Fruit fly (Drosophila melanogaster) whole organism, embryonic: ENCODE results near the gene CG15296.

Experiments used
- ATbp ChIP-seq: fragments of 200-800 bp; sonication (Bioruptor generic); optimal IDR thresholded peaks from 2 replicates; lab custom pipeline; 2017; ENCODE audit warnings: missing biosample characterization, mild to moderate bottlenecking, missing genetic modification characterization, missing genetic modification reagents
- Aef1 ChIP-seq: fragments of 200-800 bp; sonication (Bioruptor generic); IDR thresholded peaks from 3 replicates; pipeline ENCODE4 v1.3.6; 2022; ENCODE audit warnings: missing biosample characterization, missing genetic modification characterization
- Bteb2 ChIP-seq: fragments of 200-800 bp; sonication (Bioruptor generic); optimal IDR thresholded peaks from 2 replicates; lab custom pipeline; 2016; ENCODE audit warnings: missing biosample characterization, missing genetic modification characterization
- CG10543 ChIP-seq: fragments of 200-800 bp; sonication (Bioruptor generic); optimal IDR thresholded peaks from 3 replicates; lab custom pipeline; 2017; ENCODE audit warnings: missing biosample characterization, mild to moderate bottlenecking, missing genetic modification characterization, moderate library complexity
- CG11695 ChIP-seq: fragments of 200-800 bp; sonication (Bioruptor generic); IDR thresholded peaks from 3 replicates; pipeline ENCODE4 v1.3.6; 2022; ENCODE audit warnings: missing biosample characterization, missing genetic modification characterization
- CG12769 ChIP-seq: fragments of 200-800 bp; sonication (Bioruptor generic); optimal IDR thresholded peaks from 2 replicates; lab custom pipeline; 2019; ENCODE audit warnings: missing biosample characterization, mild to moderate bottlenecking, missing genetic modification characterization, moderate library complexity
- CG13296 ChIP-seq: fragments of 200-800 bp; sonication (Bioruptor generic); optimal IDR thresholded peaks from 3 replicates; lab custom pipeline; 2018; ENCODE audit warnings: missing biosample characterization, mild to moderate bottlenecking, missing genetic modification characterization
- CG13894 ChIP-seq: fragments of 200-800 bp; sonication (Bioruptor generic); optimal IDR thresholded peaks from 3 replicates; lab custom pipeline; 2018; ENCODE audit warnings: missing biosample characterization, mild to moderate bottlenecking, missing genetic modification characterization, moderate library complexity
- CG15269 ChIP-seq: fragments of 200-800 bp; sonication (Bioruptor generic); optimal IDR thresholded peaks from 2 replicates; lab custom pipeline; 2018; ENCODE audit warnings: missing biosample characterization, mild to moderate bottlenecking, missing genetic modification characterization, moderate library complexity
- CG15514 ChIP-seq: fragments of 200-800 bp; sonication (Bioruptor generic); optimal IDR thresholded peaks from 3 replicates; lab custom pipeline; 2017; ENCODE audit warnings: missing biosample characterization, missing genetic modification characterization, mild to moderate bottlenecking, moderate library complexity, missing genetic modification reagents
- CG17186 ChIP-seq: fragments of 200-800 bp; sonication (Bioruptor generic); optimal IDR thresholded peaks from 3 replicates; lab custom pipeline; 2017; ENCODE audit warnings: missing biosample characterization, missing genetic modification reagents, missing genetic modification characterization
- CG18764 ChIP-seq: fragments of 200-800 bp; sonication (Bioruptor generic); optimal IDR thresholded peaks from 3 replicates; lab custom pipeline; 2016; ENCODE audit warnings: missing biosample characterization, missing genetic modification characterization
- CG31441 ChIP-seq: fragments of 200-800 bp; sonication (Bioruptor generic); IDR thresholded peaks from 2 replicates; pipeline ENCODE4 v1.3.6; 2022; ENCODE audit warnings: missing biosample characterization, missing genetic modification characterization
- CG34224 ChIP-seq: fragments of 200-800 bp; sonication (Bioruptor generic); IDR thresholded peaks from 3 replicates; pipeline ENCODE4 v1.3.6; 2022; ENCODE audit warnings: missing biosample characterization, missing genetic modification characterization; ENCODE audit not compliant: partially characterized antibody
- CG4404 ChIP-seq: fragments of 200-800 bp; sonication (Bioruptor generic); IDR thresholded peaks from 2 replicates; pipeline ENCODE4 v1.3.6; 2022; ENCODE audit warnings: missing biosample characterization, missing genetic modification characterization
- CG7839 ChIP-seq: fragments of 200-800 bp; sonication (Bioruptor generic); optimal IDR thresholded peaks from 3 replicates; lab custom pipeline; 2018; ENCODE audit warnings: missing biosample characterization, mild to moderate bottlenecking, missing genetic modification characterization, moderate library complexity
- CG8290 ChIP-seq, 3 experiments: fragments of 200-800 bp; sonication (Bioruptor generic); optimal IDR thresholded peaks; 2 replicates each; lab custom pipeline; 2016 to 2019; ENCODE audit warnings: missing biosample characterization in 3 of 3, missing genetic modification characterization in 3 of 3, mild to moderate bottlenecking in 2 of 3, moderate library complexity in 1 of 3
- Camta ChIP-seq: fragments of 200-800 bp; sonication (Bioruptor generic); optimal IDR thresholded peaks from 2 replicates; lab custom pipeline; 2016; ENCODE audit warnings: missing biosample characterization, missing genetic modification characterization
- Dfd ChIP-seq, 2 experiments: fragments of >200 bp; optimal IDR thresholded peaks; 2 replicates each; lab custom pipeline; 2017; ENCODE audit warnings: missing biosample characterization in 2 of 2, missing genetic modification characterization in 2 of 2
- Ets65A ChIP-seq: fragments of 200-800 bp; sonication (Bioruptor generic); peaks from one replicate; lab custom pipeline; 2016; ENCODE audit warnings: missing biosample characterization, missing genetic modification characterization
- Fer1 ChIP-seq: fragments of 200-800 bp; sonication (Bioruptor generic); optimal IDR thresholded peaks from 2 replicates; lab custom pipeline; 2017; ENCODE audit warnings: missing biosample characterization, mild to moderate bottlenecking, missing genetic modification characterization
- Lhr ChIP-seq: fragments of 200-800 bp; sonication (Bioruptor generic); optimal IDR thresholded peaks from 3 replicates; lab custom pipeline; 2017; ENCODE audit warnings: mild to moderate bottlenecking, missing biosample characterization, missing genetic modification reagents, missing genetic modification characterization
- Lim3 ChIP-seq: fragments of 200-800 bp; sonication (Bioruptor generic); IDR thresholded peaks from 2 replicates; pipeline ENCODE4 v1.3.6; 2022; ENCODE audit warnings: missing biosample characterization, missing genetic modification characterization
- Lpt ChIP-seq: fragments of >200 bp; optimal IDR thresholded peaks from 2 replicates; lab custom pipeline; 2018; ENCODE audit warnings: missing biosample characterization, missing genetic modification characterization
- Mad ChIP-seq: fragments of 200-800 bp; sonication (Bioruptor generic); optimal IDR thresholded peaks from 2 replicates; lab custom pipeline; 2016; ENCODE audit warnings: missing biosample characterization, missing genetic modification characterization
- Med ChIP-seq: fragments of 200-800 bp; sonication (Bioruptor generic); peaks from one replicate; lab custom pipeline; 2016; ENCODE audit warnings: missing biosample characterization, missing genetic modification characterization, mild to moderate bottlenecking, inconsistent platforms, moderate library complexity
- Poxn ChIP-seq: fragments of 200-800 bp; sonication (Bioruptor generic); IDR thresholded peaks from 2 replicates; pipeline ENCODE4 v1.3.6; 2022; ENCODE audit warnings: missing biosample characterization, missing genetic modification characterization
- Rfx ChIP-seq: fragments of 200-800 bp; sonication (Bioruptor generic); IDR thresholded peaks from 2 replicates; pipeline ENCODE4 v1.3.6; 2022; ENCODE audit warnings: missing biosample characterization, missing genetic modification characterization
- ac ChIP-seq: fragments of 200-800 bp; sonication (Bioruptor generic); optimal IDR thresholded peaks from 3 replicates; lab custom pipeline; 2017; ENCODE audit warnings: missing biosample characterization, mild to moderate bottlenecking, missing genetic modification characterization
- bbx ChIP-seq: fragments of 200-800 bp; sonication (Bioruptor generic); IDR thresholded peaks from 2 replicates; pipeline ENCODE4 v1.3.6; 2022; ENCODE audit warnings: missing biosample characterization, missing genetic modification characterization; ENCODE audit not compliant: partially characterized antibody
- bsh ChIP-seq, 2 experiments: fragments of 200-800 bp; sonication (Bioruptor generic); optimal IDR thresholded peaks; 2 replicates each; lab custom pipeline; 2017 to 2018; ENCODE audit warnings: mild to moderate bottlenecking in 2 of 2, missing biosample characterization in 2 of 2, missing genetic modification characterization in 2 of 2, moderate library complexity in 1 of 2
- chn ChIP-seq: fragments of 200-800 bp; sonication (Bioruptor generic); optimal IDR thresholded peaks from 2 replicates; lab custom pipeline; 2016; ENCODE audit warnings: missing biosample characterization, missing genetic modification characterization
- crol ChIP-seq: fragments of 200-800 bp; sonication (Bioruptor generic); IDR thresholded peaks from 2 replicates; pipeline ENCODE4 v1.3.6; 2022; ENCODE audit warnings: missing biosample characterization, missing genetic modification characterization
- danr ChIP-seq: fragments of 200-800 bp; sonication (Bioruptor generic); IDR thresholded peaks from 2 replicates; pipeline ENCODE4 v1.3.6; 2022; ENCODE audit warnings: missing biosample characterization, missing genetic modification characterization
- dmrt99B ChIP-seq: fragments of 200-800 bp; sonication (Bioruptor generic); optimal IDR thresholded peaks from 2 replicates; lab custom pipeline; 2018; ENCODE audit warnings: missing biosample characterization, mild to moderate bottlenecking, missing genetic modification characterization, moderate library complexity
- ewg ChIP-seq: fragments of 200-800 bp; sonication (Bioruptor generic); optimal IDR thresholded peaks from 3 replicates; lab custom pipeline; 2017; ENCODE audit warnings: mild to moderate bottlenecking, missing biosample characterization, missing genetic modification reagents, missing genetic modification characterization
- eyg ChIP-seq: fragments of 200-800 bp; sonication (Bioruptor generic); optimal IDR thresholded peaks from 3 replicates; lab custom pipeline; 2016; ENCODE audit warnings: missing biosample characterization, missing genetic modification characterization
- fd102C ChIP-seq: fragments of 200-800 bp; sonication (Bioruptor generic); optimal IDR thresholded peaks from 2 replicates; lab custom pipeline; 2018; ENCODE audit warnings: missing biosample characterization, mild to moderate bottlenecking, missing genetic modification characterization, moderate library complexity
- gcm ChIP-seq: fragments of 200-800 bp; sonication (Bioruptor generic); optimal IDR thresholded peaks from 2 replicates; lab custom pipeline; 2019; ENCODE audit warnings: missing biosample characterization, mild to moderate bottlenecking, missing genetic modification characterization, moderate library complexity
- grn ChIP-seq: fragments of 200-800 bp; sonication (Bioruptor generic); optimal IDR thresholded peaks from 3 replicates; lab custom pipeline; 2017; ENCODE audit warnings: missing biosample characterization, missing genetic modification characterization
- knrl ChIP-seq: fragments of 200-800 bp; sonication (Bioruptor generic); IDR thresholded peaks from 3 replicates; pipeline ENCODE4 v1.3.6; 2022; ENCODE audit warnings: missing biosample characterization, missing genetic modification characterization; ENCODE audit not compliant: partially characterized antibody
- lmd ChIP-seq: fragments of 200-800 bp; sonication (Bioruptor generic); IDR thresholded peaks from 2 replicates; pipeline ENCODE4 v1.3.6; 2022; ENCODE audit warnings: missing biosample characterization, missing genetic modification characterization
- nerfin-2 ChIP-seq: fragments of 200-800 bp; sonication (Bioruptor generic); IDR thresholded peaks from 2 replicates; pipeline ENCODE4 v1.3.6; 2022; ENCODE audit warnings: missing biosample characterization, missing genetic modification characterization; ENCODE audit not compliant: partially characterized antibody
- nom ChIP-seq: fragments of 200-800 bp; sonication (Bioruptor generic); optimal IDR thresholded peaks from 2 replicates; lab custom pipeline; 2017; ENCODE audit warnings: missing biosample characterization, missing genetic modification characterization, mild to moderate bottlenecking, moderate library complexity, missing genetic modification reagents
- prd ChIP-seq, 3 experiments: fragments of >200 bp in 2 of 3; fragments of 200-800 bp in 1 of 3; sonication (Bioruptor generic) in 1 of 3; optimal IDR thresholded peaks in 2 of 3; IDR thresholded peaks in 1 of 3; 2 replicates in 2 of 3; 3 replicates in 1 of 3; pipeline versions ENCODE4 v1.3.6 to Lab custom; 2017 to 2022; ENCODE audit warnings: missing biosample characterization in 1 of 3, missing genetic modification characterization in 1 of 3
- pros ChIP-seq: fragments of 200-800 bp; sonication (Bioruptor generic); optimal IDR thresholded peaks from 3 replicates; lab custom pipeline; 2019; ENCODE audit warnings: missing biosample characterization, mild to moderate bottlenecking, missing genetic modification characterization, moderate library complexity
- ro ChIP-seq: fragments of 200-800 bp; sonication (Bioruptor generic); IDR thresholded peaks from 2 replicates; pipeline ENCODE4 v1.3.6; 2022; ENCODE audit warnings: missing biosample characterization, missing genetic modification characterization
- sob ChIP-seq: fragments of 200-800 bp; sonication (Bioruptor generic); IDR thresholded peaks from 2 replicates; pipeline ENCODE4 v1.3.6; 2022; ENCODE audit warnings: missing biosample characterization, missing genetic modification characterization
- tin ChIP-seq: fragments of 200-800 bp; sonication (Bioruptor generic); optimal IDR thresholded peaks from 3 replicates; lab custom pipeline; 2016; ENCODE audit warnings: missing biosample characterization, missing genetic modification characterization
- tna ChIP-seq: fragments of 200-800 bp; sonication (Bioruptor generic); IDR thresholded peaks from 2 replicates; pipeline ENCODE4 v1.3.6; 2022; ENCODE audit warnings: missing biosample characterization, missing genetic modification characterization; ENCODE audit not compliant: partially characterized antibody
- vnd ChIP-seq: fragments of 200-800 bp; sonication (Bioruptor generic); IDR thresholded peaks from 3 replicates; pipeline ENCODE4 v1.3.6; 2022; ENCODE audit warnings: missing biosample characterization, missing genetic modification characterization; ENCODE audit not compliant: partially characterized antibody

CG15296 gene

dm6 chrX:10613568-10613967, 47.2 kb upstream of the CG15296 start (continued):
- TF ChIP-seq Mad (no peak), CG15269 (tag; lab: Kevin White, UChicago) (no peak), gcm (GFP tag; lab: Kevin White, UChicago) (no peak), bsh (GFP tag; optimal IDR thresholded peaks at IDR 0.05; lab: Kevin White, UChicago) (no peak), CG15514 (GFP tag; lab: Kevin White, UChicago) (peak; percentile 97), ac (GFP tag; lab: Kevin White, UChicago) (no peak), CG11695 (no peak), Fer1 (GFP tag; lab: Kevin White, UChicago) (no peak), Lhr (no peak), CG34224 (GFP tag; lab: Robert Waterston, UW) (no peak), sob (GFP tag; lab: Robert Waterston, UW) (no peak), CG12769 (tag; lab: Kevin White, UChicago) (no peak), CG17186 (GFP tag; lab: Kevin White, UChicago) (no peak), Lim3 (GFP tag; lab: Robert Waterston, UW) (no peak), grn (no peak), crol (GFP tag; lab: Robert Waterston, UW) (peak; percentile 64), CG13296 (GFP tag; lab: Kevin White, UChicago) (no peak), nom (GFP tag; lab: Kevin White, UChicago) (no peak), dmrt99B (tag; lab: Kevin White, UChicago) (no peak), CG7839 (no peak), CG13894 (tag; lab: Kevin White, UChicago) (peak; percentile 56), pros (GFP tag; lab: Kevin White, UChicago) (no peak), prd (optimal IDR thresholded peaks at IDR 0.05; lab: Kevin White, UChicago) (no peak), prd (GFP tag; IDR thresholded peaks at IDR 0.05; lab: Robert Waterston, UW) (no peak), Ets65A (GFP tag; lab: Kevin White, UChicago) (peak; percentile 58), CG10543 (peak; percentile 1), Poxn (GFP tag; lab: Robert Waterston, UW) (no peak), CG4404 (no peak), CG18764 (GFP tag; lab: Kevin White, UChicago) (no peak), CG8290 (GFP tag; optimal IDR thresholded peaks at IDR 0.05; lab: Kevin White, UChicago) (no peak), CG8290 (tag; optimal IDR thresholded peaks at IDR 0.05; lab: Kevin White, UChicago) (no peak), Camta (GFP tag; lab: Kevin White, UChicago) (no peak), bbx (GFP tag; lab: Robert Waterston, UW) (no peak), tna (GFP tag; lab: Robert Waterston, UW) (no peak), chn (GFP tag; lab: Kevin White, UChicago) (no peak), danr (no peak), Bteb2 (GFP tag; lab: Kevin White, UChicago) (no peak), nerfin-2 (GFP tag; lab: Robert Waterston, UW) (no peak), Aef1 (GFP tag; lab: Robert Waterston, UW) (no peak), knrl (GFP tag; lab: Robert Waterston, UW) (no peak)

- TF ChIP-seq tin (no peak), Ets65A (GFP tag; lab: Kevin White, UChicago) (peak; percentile 10), ATbp (GFP tag; lab: Kevin White, UChicago) (no peak), Poxn (GFP tag; lab: Robert Waterston, UW) (no peak), fd102C (GFP tag; lab: Kevin White, UChicago) (no peak), Rfx (GFP tag; lab: Robert Waterston, UW) (no peak), Dfd (GFP tag; optimal IDR thresholded peaks at IDR 0.05; lab: Kevin White, UChicago) (peak in 1 of 2 experiments; percentile 16), eyg (no peak), ro (GFP tag; lab: Robert Waterston, UW) (no peak), Med (peak; percentile 19), vnd (GFP tag; lab: Robert Waterston, UW) (no peak), CG31441 (GFP tag; lab: Robert Waterston, UW) (no peak), lmd (GFP tag; lab: Robert Waterston, UW) (no peak), ewg (no peak), Lpt (GFP tag; lab: Kevin White, UChicago) (no peak)
Observed at dm6 chrX:10607629-10608028, 41.2 kb upstream of the CG15296 start.
